Worm (Caenorhabditis elegans): Measurements from ENCODE around the gene C40H1.8.

ce11 chrIII:9289815-9290214 is 24.7 kb upstream of the C40H1.8 start:
- TF ChIP-seq him-1 (tag; optimal IDR thresholded peaks at IDR 0.05) (no peak), W03F9.2 (tag; optimal IDR thresholded peaks at IDR 0.05) (no peak), dao-5 (tag; optimal IDR thresholded peaks at IDR 0.05) (no peak)

All from whole organism, L4/young adult.